Worm (Caenorhabditis elegans): ENCODE measurements around the gene B0416.5.
A peak's percentile ranks its signal among the peaks of the same experiment; 100 is the strongest.

B0416.5 gene

DNA sequence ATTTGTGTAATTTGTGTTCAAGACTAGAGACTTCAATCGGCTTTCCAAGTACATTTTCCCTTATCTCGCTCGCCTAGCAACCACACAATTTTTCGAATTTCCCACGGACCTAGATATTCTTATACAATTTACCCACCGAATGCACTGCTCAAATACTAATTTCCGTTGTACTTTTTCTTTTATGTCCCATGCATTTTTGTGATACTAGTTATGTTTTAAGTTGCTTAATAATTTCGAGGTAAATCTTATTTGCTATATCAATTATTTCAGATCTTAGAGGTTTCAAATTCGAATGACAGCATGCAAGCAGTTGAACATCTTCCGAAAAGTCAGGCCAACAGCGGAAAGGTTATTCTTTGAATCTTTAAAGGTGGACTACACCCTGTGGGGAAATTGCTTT, 11.1 kb downstream of the B0416.5 start, which contains the start of gene F18G5.1:
TSS of gene F18G5.1 (plus strand) at position 301 of the 400 bp plus-strand sequence.
- no peak for TF ChIP-seq lin-40 (tag; optimal IDR thresholded peaks at IDR 0.05)
- TF ChIP-seq B0336.3 (GFP tag; IDR thresholded peaks at IDR 0.05): no peak
- no peak for TF ChIP-seq nhr-90 (tag; optimal IDR thresholded peaks at IDR 0.05)
- TF ChIP-seq mxl-1 (tag; optimal IDR thresholded peaks at IDR 0.05): no peak
- no peak for TF ChIP-seq chd-7 (tag; optimal IDR thresholded peaks at IDR 0.05)
- TF ChIP-seq attf-3 (GFP tag; conservative IDR thresholded peaks at IDR 0.05): no peak
- no peak for TF ChIP-seq lsy-27 (tag; optimal IDR thresholded peaks at IDR 0.05; ENCODE audit: borderline replicate concordance, insufficient read depth)
- no peak for TF ChIP-seq gei-17 (GFP tag; optimal IDR thresholded peaks at IDR 0.05)

DNA sequence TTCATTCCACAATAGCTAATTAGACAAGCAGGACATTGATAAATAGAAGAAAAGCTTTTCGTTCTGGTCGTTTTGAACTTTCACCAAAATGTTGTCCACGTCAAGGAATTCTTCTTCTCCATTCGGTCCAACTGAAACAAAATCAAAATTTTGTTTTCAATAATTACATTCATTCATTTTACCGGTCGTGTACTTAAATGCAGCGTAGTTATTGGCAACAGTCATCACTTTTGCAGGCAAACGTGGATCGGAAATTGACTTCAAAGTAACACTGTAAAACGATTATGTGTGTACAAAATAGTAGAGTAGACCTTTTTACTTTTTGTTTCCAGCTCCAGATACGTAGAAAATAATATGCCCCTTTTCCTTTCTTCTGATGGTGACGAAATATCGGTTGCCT, 14.7 kb downstream of the B0416.5 start:
- no peak for TF ChIP-seq madf-6 (GFP tag; IDR thresholded peaks at IDR 0.05)
- TF ChIP-seq ztf-25 (GFP tag; IDR thresholded peaks at IDR 0.05): no peak
- TF ChIP-seq F57C9.4 (tag; optimal IDR thresholded peaks at IDR 0.05): no peak
- no peak for TF ChIP-seq B0336.3 (GFP tag; IDR thresholded peaks at IDR 0.05)
- TF ChIP-seq F10E7.11 (tag; optimal IDR thresholded peaks at IDR 0.05): no peak
- TF ChIP-seq lir-1 (GFP tag; conservative IDR thresholded peaks at IDR 0.05): no peak
- no peak for TF ChIP-seq nhr-27 (tag; optimal IDR thresholded peaks at IDR 0.05)
- TF ChIP-seq mcd-1 (GFP tag; IDR thresholded peaks at IDR 0.05): no peak
- TF ChIP-seq madf-3 (GFP tag; IDR thresholded peaks at IDR 0.05): no peak
- TF ChIP-seq gei-17 (GFP tag; optimal IDR thresholded peaks at IDR 0.05): no peak
- no peak for TF ChIP-seq ceh-91 (GFP tag; IDR thresholded peaks at IDR 0.05)
- TF ChIP-seq lag-1 (GFP tag; IDR thresholded peaks at IDR 0.05): no peak
- no peak for TF ChIP-seq lin-26 (GFP tag; IDR thresholded peaks at IDR 0.05)
- no peak for TF ChIP-seq B0019.2 (GFP tag; conservative IDR thresholded peaks at IDR 0.05)
- no peak for TF ChIP-seq rpc-1 (optimal IDR thresholded peaks at IDR 0.05)
- no peak for TF ChIP-seq rpc-1 (tag; optimal IDR thresholded peaks at IDR 0.05)

DNA sequence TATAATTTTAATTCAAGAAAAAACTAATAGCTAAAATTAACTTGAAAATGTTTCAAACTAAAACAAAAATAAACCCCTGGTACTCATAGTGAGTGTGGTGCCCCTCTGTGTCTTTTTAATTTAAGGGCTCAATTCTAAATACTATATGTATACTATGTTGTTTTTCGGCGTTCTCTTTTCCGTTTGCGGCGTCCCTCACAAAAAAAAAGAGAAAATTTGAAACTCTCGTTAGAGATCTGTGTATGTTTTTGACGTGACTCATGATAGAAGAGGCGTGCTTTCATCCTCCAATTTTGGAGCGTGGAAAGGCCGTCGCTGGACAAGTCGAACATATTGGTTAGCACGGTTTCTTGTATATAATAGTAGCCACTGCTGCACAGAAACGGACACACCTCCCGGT, 19.2 kb downstream of the B0416.5 start, which contains the start of gene pes-8:
TSS of gene pes-8 (plus strand) at position 301 of the 400 bp plus-strand sequence.
- TF ChIP-seq C17E4.6 (GFP tag; IDR thresholded peaks at IDR 0.05) (no peak), lin-26 (GFP tag; IDR thresholded peaks at IDR 0.05) (no peak), somi-1 (GFP tag; optimal IDR thresholded peaks at IDR 0.05) (no peak), ztf-28 (GFP tag; IDR thresholded peaks at IDR 0.05) (no peak), nfya-2 (GFP tag; IDR thresholded peaks at IDR 0.05) (no peak)

DNA sequence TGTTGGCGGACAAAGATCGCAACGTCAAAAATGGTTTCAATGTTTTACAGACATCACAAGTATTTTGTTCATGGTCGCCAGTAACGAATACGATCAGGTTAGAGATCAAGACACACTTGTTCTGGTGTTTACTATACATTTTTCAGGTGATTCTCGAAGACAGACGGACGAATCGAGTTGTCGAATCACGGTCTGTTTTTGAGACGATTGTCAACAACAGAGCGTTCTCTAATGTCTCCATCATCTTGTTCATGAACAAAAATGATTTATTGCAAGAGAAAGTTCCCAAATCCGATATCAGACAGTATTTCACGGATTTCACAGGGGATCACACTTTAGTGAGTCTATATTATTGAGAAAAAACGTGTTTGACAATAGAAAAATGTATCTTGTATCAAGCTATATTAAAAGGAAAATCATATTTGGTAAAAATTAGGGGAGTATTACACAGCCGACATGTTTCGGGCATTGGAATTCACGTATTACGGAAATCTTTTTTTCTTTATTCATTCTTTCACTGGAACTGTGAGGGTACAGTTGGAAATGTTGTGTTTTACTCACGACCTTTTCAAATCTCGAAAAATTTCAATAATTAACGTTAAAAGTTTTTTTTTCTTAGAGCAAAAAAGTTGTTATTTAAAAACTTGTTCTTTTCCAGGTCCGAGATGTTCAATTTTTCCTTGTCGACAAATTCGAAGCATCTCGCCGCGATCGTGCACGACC, 22.4 kb downstream of the B0416.5 start:
- no peak for TF ChIP-seq sptf-2 (GFP tag; optimal IDR thresholded peaks at IDR 0.05)
- TF ChIP-seq snpc-1.1 (tag; optimal IDR thresholded peaks at IDR 0.05; ENCODE audit: insufficient read depth): no peak
- TF ChIP-seq somi-1 (GFP tag; optimal IDR thresholded peaks at IDR 0.05): peak; percentile 16
- no peak for TF ChIP-seq tbx-9 (tag; optimal IDR thresholded peaks at IDR 0.05; ENCODE audit: borderline replicate concordance)
- TF ChIP-seq F33H1.4 (GFP tag; IDR thresholded peaks at IDR 0.05): no peak

DNA sequence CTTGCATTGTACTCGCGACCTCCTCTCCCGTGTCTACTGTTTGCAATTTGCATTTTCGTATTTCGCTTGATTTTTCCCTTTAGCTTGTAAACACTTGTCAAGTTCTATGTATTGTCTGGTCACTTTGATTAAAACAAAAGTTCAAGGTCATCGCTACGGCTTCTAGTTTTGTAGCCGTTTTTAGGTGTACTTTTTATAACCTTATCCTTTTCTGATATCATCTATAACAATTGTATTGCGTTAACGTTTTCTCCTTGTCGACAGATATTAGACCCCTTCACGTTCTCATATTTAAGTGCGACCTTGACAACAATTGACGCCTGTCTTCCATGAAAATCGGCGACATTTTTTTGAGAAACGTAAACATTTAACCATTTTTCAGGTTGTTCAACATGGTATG, 24.0 kb downstream of the B0416.5 start:
- TF ChIP-seq dpl-1 (GFP tag; optimal IDR thresholded peaks at IDR 0.05) (no peak), T07F8.4 (tag; optimal IDR thresholded peaks at IDR 0.05) (no peak), rpc-1 (optimal IDR thresholded peaks at IDR 0.05) (no peak), rpc-1 (tag; optimal IDR thresholded peaks at IDR 0.05) (no peak), B0336.3 (GFP tag; IDR thresholded peaks at IDR 0.05) (no peak), K11D2.4 (GFP tag; IDR thresholded peaks at IDR 0.05) (no peak), nfyb-1 (GFP tag; IDR thresholded peaks at IDR 0.05) (no peak), attf-3 (GFP tag; conservative IDR thresholded peaks at IDR 0.05) (no peak), bed-2 (GFP tag; IDR thresholded peaks at IDR 0.05) (no peak), lag-1 (GFP tag; IDR thresholded peaks at IDR 0.05) (no peak)
